Worm (Caenorhabditis elegans) whole organism, L1 larva: ENCODE measurements around the gene F52G3.8.

Experiments used
- aly-2 ChIP-seq: fragments of 150-350 bp; optimal IDR thresholded peaks from 2 replicates; lab custom pipeline; 2014; ENCODE audit warnings: missing biosample characterization, missing genetic modification characterization
- ces-1 ChIP-seq: fragments of 150-350 bp; optimal IDR thresholded peaks from 2 replicates; lab custom pipeline; 2014; ENCODE audit warnings: missing biosample characterization, missing genetic modification reagents, missing genetic modification characterization
- fos-1 ChIP-seq: fragments of 150-350 bp; optimal IDR thresholded peaks from 2 replicates; lab custom pipeline; 2014; ENCODE audit warnings: missing biosample characterization, missing genetic modification characterization
- irx-1 ChIP-seq: sonication (generic microtip); optimal IDR thresholded peaks from 2 replicates; lab custom pipeline; 2016; ENCODE audit warnings: missing genetic modification characterization, missing compliant biosample characterization
- lin-13 ChIP-seq: fragments of 150-350 bp; optimal IDR thresholded peaks from 2 replicates; lab custom pipeline; 2014; ENCODE audit warnings: missing biosample characterization, missing genetic modification reagents, missing genetic modification characterization
- pag-3 ChIP-seq: sonication (generic microtip); optimal IDR thresholded peaks from 2 replicates; lab custom pipeline; 2017; ENCODE audit warnings: missing genetic modification characterization, mild to moderate bottlenecking, missing compliant biosample characterization, antibody characterized with exemption, borderline replicate concordance; ENCODE audit not compliant: insufficient read depth
- skn-1 ChIP-seq: fragments of 150-350 bp; optimal IDR thresholded peaks from 2 replicates; lab custom pipeline; 2014; ENCODE audit warnings: missing biosample characterization, missing genetic modification characterization
- sup-37 ChIP-seq: fragments of 200-800 bp; sonication (Bioruptor generic); optimal IDR thresholded peaks from 2 replicates; lab custom pipeline; 2018; ENCODE audit warnings: mild to moderate bottlenecking, missing genetic modification characterization, missing compliant biosample characterization

- TF ChIP-seq skn-1 (tag; lab: Kevin White, UChicago) = no peak
- TF ChIP-seq pag-3 (tag; lab: Kevin White, UChicago) = no peak
- no peak for TF ChIP-seq fos-1 (tag; lab: Kevin White, UChicago)
- TF ChIP-seq sup-37 (GFP tag; lab: Kevin White, UChicago) = no peak
- no peak for TF ChIP-seq lin-13 (GFP tag; lab: Kevin White, UChicago)
- TF ChIP-seq aly-2 (tag; lab: Kevin White, UChicago) = no peak
- TF ChIP-seq ces-1 (GFP tag; lab: Kevin White, UChicago) = no peak
- no peak for TF ChIP-seq irx-1 (tag; lab: Kevin White, UChicago)
Observed at ce11 chrX:16963519-16963971, 10.8 kb upstream of the F52G3.8 start, which contains the start of the genes F52G3.1 and F52G3.7.
